Fruit fly (Drosophila melanogaster): ENCODE data around the gene CG12661.

Gene CG12661

DNA sequence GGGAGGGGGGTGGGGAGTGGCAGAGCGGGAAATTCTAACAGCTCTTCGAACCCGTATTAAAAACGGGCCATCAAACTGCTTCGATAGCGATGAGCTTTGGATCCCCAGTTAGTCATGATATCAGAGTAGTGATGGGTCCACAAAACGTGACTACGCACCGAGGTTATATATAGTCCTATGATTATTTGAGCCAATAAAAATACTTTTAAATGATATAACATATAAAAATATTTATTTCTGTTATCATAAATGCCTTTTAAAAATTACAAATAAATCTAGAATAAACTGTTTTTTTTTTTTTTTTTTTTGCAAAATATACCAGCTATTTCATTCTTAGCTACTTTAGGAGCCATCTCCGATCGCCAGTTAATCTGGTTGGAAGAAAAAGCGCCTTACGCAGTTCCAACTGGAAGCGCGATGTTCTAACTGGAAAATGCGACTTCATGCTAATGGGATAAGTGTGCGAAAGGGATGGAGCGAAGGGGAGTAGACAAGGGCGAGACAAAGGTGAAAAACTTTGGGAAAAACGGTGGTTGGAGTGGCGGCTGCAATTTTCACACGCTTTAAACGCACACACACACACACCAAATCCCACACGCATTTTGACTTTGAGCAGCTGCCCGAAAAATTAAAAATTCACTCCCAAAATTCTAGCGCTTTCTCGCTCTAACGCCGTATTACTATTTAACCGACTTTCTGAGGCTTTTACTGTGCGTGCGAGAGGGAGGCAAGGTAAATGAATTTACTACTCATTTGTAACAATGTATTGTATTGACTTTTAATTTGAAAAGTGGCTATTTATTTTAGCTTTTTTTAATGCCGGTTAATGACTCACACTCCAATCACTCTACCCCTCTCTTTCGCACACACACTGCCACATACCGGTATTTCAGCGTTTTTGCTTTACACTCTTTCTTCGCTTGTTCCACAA, 26.4 kb downstream of the CG12661 start:
- TF ChIP-seq CG32121 (GFP tag; IDR thresholded peaks at IDR 0.05): no peak
- no peak for TF ChIP-seq CG4496 (GFP tag; IDR thresholded peaks at IDR 0.05)
- TF ChIP-seq D1 (tag; optimal IDR thresholded peaks at IDR 0.05): no peak
- no peak for TF ChIP-seq fd96Ca (GFP tag; IDR thresholded peaks at IDR 0.05)
- no peak for TF ChIP-seq CG15710 (tag; optimal IDR thresholded peaks at IDR 0.05)
- TF ChIP-seq EcR (GFP tag; optimal IDR thresholded peaks at IDR 0.05): no peak
- TF ChIP-seq CG34367 (tag; optimal IDR thresholded peaks at IDR 0.05): no peak
- no peak for TF ChIP-seq CG9948 (tag; optimal IDR thresholded peaks at IDR 0.05)
- TF ChIP-seq rn (GFP tag; IDR thresholded peaks at IDR 0.05): no peak
- TF ChIP-seq gl (tag; optimal IDR thresholded peaks at IDR 0.05): no peak
- TF ChIP-seq Ets98B (GFP tag; IDR thresholded peaks at IDR 0.05): no peak
- no peak for TF ChIP-seq CG13204 (GFP tag; optimal IDR thresholded peaks at IDR 0.05)
- TF ChIP-seq CG14655 (GFP tag; optimal IDR thresholded peaks at IDR 0.05): peak; percentile 58
- no peak for TF ChIP-seq CG17806 (tag; optimal IDR thresholded peaks at IDR 0.05)
- peak; percentile 21 for TF ChIP-seq Pif1B (GFP tag; optimal IDR thresholded peaks at IDR 0.05)
- TF ChIP-seq CG8159 (tag; optimal IDR thresholded peaks at IDR 0.05): no peak
- no peak for TF ChIP-seq Snoo (tag; optimal IDR thresholded peaks at IDR 0.05)
- no peak for TF ChIP-seq CG10348 (GFP tag; IDR thresholded peaks at IDR 0.05)
- peak; percentile 18 for TF ChIP-seq CG8301 (tag; optimal IDR thresholded peaks at IDR 0.05)
- no peak for TF ChIP-seq CG12605 (GFP tag; IDR thresholded peaks at IDR 0.05)
- no peak for TF ChIP-seq Pif1A (GFP tag; optimal IDR thresholded peaks at IDR 0.05)

dm6 chrX:8896080-8896479, 27.4 kb downstream of the CG12661 start:
- peak; percentile 98 for TF ChIP-seq Ets98B (GFP tag; IDR thresholded peaks at IDR 0.05)
- peak; percentile 98 for TF ChIP-seq CG4496 (GFP tag; IDR thresholded peaks at IDR 0.05)
- TF ChIP-seq CG10348 (GFP tag; IDR thresholded peaks at IDR 0.05): peak; percentile 85
- TF ChIP-seq CG17806 (tag; optimal IDR thresholded peaks at IDR 0.05): peak; percentile 88
- TF ChIP-seq fd96Ca (GFP tag; IDR thresholded peaks at IDR 0.05): peak; percentile 97
- peak; percentile 53 for TF ChIP-seq D1 (tag; optimal IDR thresholded peaks at IDR 0.05)
- TF ChIP-seq CG8159 (tag; optimal IDR thresholded peaks at IDR 0.05): peak; percentile 86
- peak; percentile 70 for TF ChIP-seq gl (tag; optimal IDR thresholded peaks at IDR 0.05)
- peak; percentile 86 for TF ChIP-seq CG9948 (tag; optimal IDR thresholded peaks at IDR 0.05)
- peak; percentile 94 for TF ChIP-seq CG8301 (tag; optimal IDR thresholded peaks at IDR 0.05)
- peak; percentile 88 for TF ChIP-seq CG15710 (tag; optimal IDR thresholded peaks at IDR 0.05)
- no peak for TF ChIP-seq EcR (GFP tag; optimal IDR thresholded peaks at IDR 0.05)
- peak; percentile 88 for TF ChIP-seq CG34367 (tag; optimal IDR thresholded peaks at IDR 0.05)
- peak; percentile 92 for TF ChIP-seq Snoo (tag; optimal IDR thresholded peaks at IDR 0.05)
- peak; percentile 94 for TF ChIP-seq CG14655 (GFP tag; optimal IDR thresholded peaks at IDR 0.05)
- peak; percentile 91 for TF ChIP-seq Pif1A (GFP tag; optimal IDR thresholded peaks at IDR 0.05)
- TF ChIP-seq CG12605 (GFP tag; IDR thresholded peaks at IDR 0.05): peak; percentile 93
- peak; percentile 98 for TF ChIP-seq CG32121 (GFP tag; IDR thresholded peaks at IDR 0.05)
- peak; percentile 88 for TF ChIP-seq Pif1B (GFP tag; optimal IDR thresholded peaks at IDR 0.05)
- TF ChIP-seq CG13204 (GFP tag; optimal IDR thresholded peaks at IDR 0.05): peak; percentile 70
- TF ChIP-seq rn (GFP tag; IDR thresholded peaks at IDR 0.05): peak; percentile 96

dm6 chrX:8895413-8895812, 28.1 kb downstream of the CG12661 start:
- no peak for TF ChIP-seq CG32121 (GFP tag; IDR thresholded peaks at IDR 0.05)
- TF ChIP-seq rn (GFP tag; IDR thresholded peaks at IDR 0.05): no peak
- no peak for TF ChIP-seq CG15710 (tag; optimal IDR thresholded peaks at IDR 0.05)
- peak; percentile 9 for TF ChIP-seq CG9948 (tag; optimal IDR thresholded peaks at IDR 0.05)
- no peak for TF ChIP-seq CG10348 (GFP tag; IDR thresholded peaks at IDR 0.05)
- TF ChIP-seq EcR (GFP tag; optimal IDR thresholded peaks at IDR 0.05): no peak
- TF ChIP-seq CG14655 (GFP tag; optimal IDR thresholded peaks at IDR 0.05): peak; percentile 9
- TF ChIP-seq CG17806 (tag; optimal IDR thresholded peaks at IDR 0.05): no peak
- TF ChIP-seq CG34367 (tag; optimal IDR thresholded peaks at IDR 0.05): no peak
- TF ChIP-seq CG8301 (tag; optimal IDR thresholded peaks at IDR 0.05): peak; percentile 19
- TF ChIP-seq Ets98B (GFP tag; IDR thresholded peaks at IDR 0.05): no peak
- TF ChIP-seq gl (tag; optimal IDR thresholded peaks at IDR 0.05): no peak
- TF ChIP-seq Pif1B (GFP tag; optimal IDR thresholded peaks at IDR 0.05): no peak
- TF ChIP-seq Pif1A (GFP tag; optimal IDR thresholded peaks at IDR 0.05): no peak
- TF ChIP-seq Snoo (tag; optimal IDR thresholded peaks at IDR 0.05): no peak
- TF ChIP-seq fd96Ca (GFP tag; IDR thresholded peaks at IDR 0.05): no peak
- no peak for TF ChIP-seq CG8159 (tag; optimal IDR thresholded peaks at IDR 0.05)
- TF ChIP-seq CG12605 (GFP tag; IDR thresholded peaks at IDR 0.05): no peak
- no peak for TF ChIP-seq CG13204 (GFP tag; optimal IDR thresholded peaks at IDR 0.05)

dm6 chrX:8895018-8895392, 28.5 kb downstream of the CG12661 start:
- TF ChIP-seq CG4496 (GFP tag; IDR thresholded peaks at IDR 0.05) (no peak), CG8159 (tag; optimal IDR thresholded peaks at IDR 0.05) (peak; percentile 10), CG9948 (tag; optimal IDR thresholded peaks at IDR 0.05) (no peak), CG15710 (tag; optimal IDR thresholded peaks at IDR 0.05) (no peak)

DNA sequence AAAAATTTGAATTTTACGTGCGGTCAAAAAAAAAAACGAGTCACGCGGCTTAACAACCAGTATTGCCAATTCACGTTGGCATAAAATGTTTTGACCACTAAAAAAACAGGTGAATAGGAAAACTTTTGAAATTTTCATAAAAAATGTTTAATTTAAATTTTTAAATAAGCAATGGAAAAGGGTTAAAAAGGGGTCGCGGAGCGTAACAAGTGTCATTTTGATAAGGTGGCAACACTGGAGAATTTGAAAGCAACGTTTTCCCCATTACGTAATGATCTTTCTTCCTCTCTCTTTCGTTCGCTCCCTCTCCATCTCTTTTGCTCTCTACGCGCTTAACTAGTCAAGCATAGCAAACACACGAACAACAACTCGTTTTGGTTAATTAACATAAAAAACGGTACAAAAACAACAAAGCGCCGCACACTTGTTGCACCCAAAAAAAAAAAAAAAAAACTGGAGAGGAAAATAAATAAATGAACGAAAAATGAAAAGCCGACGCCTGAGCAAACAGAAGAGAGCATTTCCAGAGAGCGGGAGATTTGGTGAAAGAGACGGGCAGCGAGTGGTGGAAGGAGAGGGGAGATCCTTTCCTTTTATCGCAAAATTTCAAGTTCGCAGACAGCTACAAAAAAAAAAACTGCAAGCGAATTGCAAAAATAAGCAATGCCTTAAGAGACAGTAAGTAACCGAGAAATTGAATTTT, 29.0 kb downstream of the CG12661 start:
- TF ChIP-seq CG14655 (GFP tag; optimal IDR thresholded peaks at IDR 0.05) (peak; percentile 73), gl (tag; optimal IDR thresholded peaks at IDR 0.05) (no peak), Pif1A (GFP tag; optimal IDR thresholded peaks at IDR 0.05) (peak; percentile 68), fd96Ca (GFP tag; IDR thresholded peaks at IDR 0.05) (peak; percentile 77), CG8301 (tag; optimal IDR thresholded peaks at IDR 0.05) (peak; percentile 74), CG15710 (tag; optimal IDR thresholded peaks at IDR 0.05) (peak; percentile 34), CG8159 (tag; optimal IDR thresholded peaks at IDR 0.05) (peak; percentile 64), EcR (GFP tag; optimal IDR thresholded peaks at IDR 0.05) (no peak), CG13204 (GFP tag; optimal IDR thresholded peaks at IDR 0.05) (no peak), CG10348 (GFP tag; IDR thresholded peaks at IDR 0.05) (no peak), D1 (tag; optimal IDR thresholded peaks at IDR 0.05) (no peak), Pif1B (GFP tag; optimal IDR thresholded peaks at IDR 0.05) (peak; percentile 63), CG17806 (tag; optimal IDR thresholded peaks at IDR 0.05) (peak; percentile 37), CG32121 (GFP tag; IDR thresholded peaks at IDR 0.05) (peak; percentile 87), CG9948 (tag; optimal IDR thresholded peaks at IDR 0.05) (peak; percentile 66), Ets98B (GFP tag; IDR thresholded peaks at IDR 0.05) (peak; percentile 83), rn (GFP tag; IDR thresholded peaks at IDR 0.05) (0 out of 2 replicates have a peak, but pooled peaks have one; percentile 7), Snoo (tag; optimal IDR thresholded peaks at IDR 0.05) (peak; percentile 72), CG4496 (GFP tag; IDR thresholded peaks at IDR 0.05) (peak; percentile 81), CG12605 (GFP tag; IDR thresholded peaks at IDR 0.05) (peak; percentile 69), CG34367 (tag; optimal IDR thresholded peaks at IDR 0.05) (peak; percentile 38)
